Worm (Caenorhabditis elegans) whole organism, L4 larva: Measurements from ENCODE around the gene col-183.

ENCODE experiments used
- ZK546.5 ChIP-seq, 2 experiments: sonication (generic microtip); optimal IDR thresholded peaks; 2 replicates each; lab custom pipeline; 2017; ENCODE audit warnings: missing biosample characterization in 2 of 2, missing genetic modification characterization in 2 of 2
- aly-2 ChIP-seq: sonication (generic microtip); optimal IDR thresholded peaks from 2 replicates; lab custom pipeline; 2018; ENCODE audit warnings: missing biosample characterization, missing genetic modification characterization
- ceh-20 ChIP-seq: fragments of 200-800 bp; sonication (Bioruptor generic); IDR thresholded peaks from 2 replicates; pipeline ENCODE4 v1.3.6; 2022; ENCODE audit warnings: missing genetic modification reagents, missing genetic modification characterization, missing compliant biosample characterization
- dpl-1 ChIP-seq: fragments of 150-350 bp; optimal IDR thresholded peaks from 2 replicates; lab custom pipeline; 2014; ENCODE audit warnings: missing biosample characterization, missing genetic modification reagents, missing genetic modification characterization
- lin-39 ChIP-seq: fragments of 150-350 bp; optimal IDR thresholded peaks from 2 replicates; lab custom pipeline; 2014; ENCODE audit warnings: missing biosample characterization, missing genetic modification reagents, missing genetic modification characterization
- nhr-237 ChIP-seq: sonication (generic microtip); optimal IDR thresholded peaks from 2 replicates; lab custom pipeline; 2017; ENCODE audit warnings: missing biosample characterization, missing genetic modification characterization
- nhr-42 ChIP-seq: fragments of 200-800 bp; sonication (Bioruptor generic); IDR thresholded peaks from 2 replicates; pipeline ENCODE4 v1.3.6; 2022; ENCODE audit warnings: missing genetic modification characterization, missing compliant biosample characterization
- ztf-11 ChIP-seq: fragments of 150-350 bp; optimal IDR thresholded peaks from 2 replicates; lab custom pipeline; 2014; ENCODE audit warnings: missing biosample characterization, missing genetic modification characterization
- ztf-7 ChIP-seq: fragments of 150-350 bp; optimal IDR thresholded peaks from 2 replicates; lab custom pipeline; 2014; ENCODE audit warnings: missing biosample characterization, missing genetic modification characterization

- TF ChIP-seq dpl-1 (GFP tag; lab: Kevin White, UChicago) (no peak), ztf-7 (no peak), ceh-20 (GFP tag; lab: Robert Waterston, UW) (no peak), nhr-237 (no peak), aly-2 (tag; lab: Kevin White, UChicago) (no peak), nhr-42 (GFP tag; lab: Robert Waterston, UW) (no peak), ZK546.5 (tag; optimal IDR thresholded peaks at IDR 0.05; lab: Kevin White, UChicago) (no peak), ztf-11 (tag; lab: Kevin White, UChicago) (no peak), lin-39 (tag; lab: Kevin White, UChicago) (no peak)
Observed at ce11 chrX:13417479-13417878, 50.1 kb downstream of the col-183 start.
